Worm (Caenorhabditis elegans) whole organism, L4 larva: ENCODE data around the gene Y113G7C.1.

Experiments
- D1046.2 ChIP-seq: fragments of 200-800 bp; sonication (Bioruptor generic); IDR thresholded peaks from 2 replicates; pipeline ENCODE4 v1.3.6; 2022; ENCODE audit warnings: missing genetic modification characterization, missing compliant biosample characterization
- F44E2.7 ChIP-seq: fragments of 200-800 bp; sonication (Bioruptor generic); IDR thresholded peaks from 2 replicates; pipeline ENCODE4 v2.1.2; 2022; ENCODE audit warnings: missing genetic modification characterization, missing compliant biosample characterization
- R02D3.7 ChIP-seq: fragments of 150-350 bp; sonication (generic microtip); optimal IDR thresholded peaks from 3 replicates; lab custom pipeline; 2014; ENCODE audit warnings: missing biosample characterization, missing genetic modification characterization
- T20F7.1 ChIP-seq: fragments of 200-800 bp; sonication (Bioruptor generic); optimal IDR thresholded peaks from 2 replicates; lab custom pipeline; 2018; ENCODE audit warnings: mild to moderate bottlenecking, missing genetic modification characterization, missing compliant biosample characterization
- Y48G9A.11 ChIP-seq: fragments of 200-800 bp; sonication (Bioruptor generic); IDR thresholded peaks from 2 replicates; pipeline ENCODE4 v1.3.6; 2022; ENCODE audit warnings: missing genetic modification reagents, missing genetic modification characterization, missing compliant biosample characterization
- Y75B8A.6 ChIP-seq: fragments of 200-800 bp; sonication (Bioruptor generic); IDR thresholded peaks from 2 replicates; pipeline ENCODE4 v1.3.6; 2022; ENCODE audit warnings: missing genetic modification reagents, missing genetic modification characterization, missing compliant biosample characterization
- aha-1 ChIP-seq: fragments of 150-350 bp; peaks from one replicate; lab custom pipeline; 2014; ENCODE audit warnings: missing biosample characterization, missing genetic modification characterization
- ceh-32 ChIP-seq: sonication (generic microtip); optimal IDR thresholded peaks from 2 replicates; lab custom pipeline; 2016; ENCODE audit warnings: mild to moderate bottlenecking, missing genetic modification characterization, missing compliant biosample characterization; ENCODE audit not compliant: poor library complexity
- ctbp-1 ChIP-seq: fragments of 200-800 bp; sonication (Bioruptor generic); IDR thresholded peaks from 2 replicates; pipeline ENCODE4 v1.3.6; 2022; ENCODE audit warnings: missing genetic modification reagents, missing genetic modification characterization, missing compliant biosample characterization
- daf-8 ChIP-seq: fragments of 200-800 bp; sonication (Bioruptor generic); IDR thresholded peaks from 2 replicates; pipeline ENCODE4 v1.3.6; 2022; ENCODE audit warnings: missing genetic modification characterization, missing compliant biosample characterization
- dmd-6 ChIP-seq: fragments of 200-800 bp; sonication (Bioruptor generic); IDR thresholded peaks from 2 replicates; pipeline ENCODE4 v1.3.6; 2022; ENCODE audit warnings: missing genetic modification reagents, missing genetic modification characterization, missing compliant biosample characterization
- dmd-8 ChIP-seq: fragments of 200-800 bp; sonication (Bioruptor generic); IDR thresholded peaks from 2 replicates; pipeline ENCODE4 v1.3.6; 2022; ENCODE audit warnings: missing genetic modification characterization, missing compliant biosample characterization
- dpl-1 ChIP-seq: fragments of 150-350 bp; optimal IDR thresholded peaks from 2 replicates; lab custom pipeline; 2014; ENCODE audit warnings: missing biosample characterization, missing genetic modification reagents, missing genetic modification characterization
- fkh-10 ChIP-seq: fragments of 150-350 bp; optimal IDR thresholded peaks from 2 replicates; lab custom pipeline; 2014; ENCODE audit warnings: missing biosample characterization, missing genetic modification reagents, missing genetic modification characterization
- hif-1 ChIP-seq, 2 experiments: sonication (generic microtip); optimal IDR thresholded peaks; 2 replicates each; lab custom pipeline; 2016 to 2017; ENCODE audit warnings: missing compliant biosample characterization in 2 of 2, missing genetic modification characterization in 2 of 2, missing genetic modification reagents in 2 of 2, missing genotype in 2 of 2, mild to moderate bottlenecking in 1 of 2
- hlh-30 ChIP-seq: sonication (generic microtip); optimal IDR thresholded peaks from 2 replicates; lab custom pipeline; 2017; ENCODE audit warnings: antibody characterized with exemption, mild to moderate bottlenecking, missing genetic modification characterization, missing compliant biosample characterization; ENCODE audit not compliant: insufficient read depth
- jun-1 ChIP-seq: fragments of 150-350 bp; optimal IDR thresholded peaks from 2 replicates; lab custom pipeline; 2014; ENCODE audit warnings: missing biosample characterization, missing genetic modification reagents, missing genetic modification characterization
- lin-15B ChIP-seq: fragments of 150-350 bp; sonication (generic microtip); optimal IDR thresholded peaks from 3 replicates; lab custom pipeline; 2014; ENCODE audit warnings: missing biosample characterization, missing genetic modification characterization
- lin-38 ChIP-seq: fragments of 200-800 bp; sonication (Bioruptor generic); IDR thresholded peaks from 2 replicates; pipeline ENCODE4 v1.3.6; 2022; ENCODE audit warnings: missing genetic modification reagents, missing genetic modification characterization, missing compliant biosample characterization
- mdt-29 ChIP-seq: fragments of 200-800 bp; sonication (Bioruptor generic); IDR thresholded peaks from 2 replicates; pipeline ENCODE4 v1.3.6; 2022; ENCODE audit warnings: missing genetic modification reagents, missing genetic modification characterization, missing compliant biosample characterization
- mxl-2 ChIP-seq: fragments of 200-800 bp; sonication (Bioruptor generic); conservative IDR thresholded peaks from 2 replicates; pipeline ENCODE4 v1.3.6; 2022; ENCODE audit warnings: missing genetic modification reagents, missing genetic modification characterization, missing compliant biosample characterization
- nhr-10 ChIP-seq: fragments of 150-350 bp; optimal IDR thresholded peaks from 2 replicates; lab custom pipeline; 2014; ENCODE audit warnings: missing biosample characterization, missing genetic modification characterization
- nhr-102 ChIP-seq: sonication (generic microtip); optimal IDR thresholded peaks from 2 replicates; lab custom pipeline; 2016; ENCODE audit warnings: mild to moderate bottlenecking, missing genetic modification characterization, moderate library complexity, missing compliant biosample characterization
- nhr-237 ChIP-seq: sonication (generic microtip); optimal IDR thresholded peaks from 2 replicates; lab custom pipeline; 2017; ENCODE audit warnings: missing biosample characterization, missing genetic modification characterization
- php-3 ChIP-seq: fragments of 200-800 bp; sonication (Bioruptor generic); IDR thresholded peaks from 2 replicates; pipeline ENCODE4 v1.3.6; 2022; ENCODE audit warnings: missing genetic modification reagents, missing genetic modification characterization, missing compliant biosample characterization
- pqm-1 ChIP-seq: sonication (generic microtip); optimal IDR thresholded peaks from 2 replicates; lab custom pipeline; 2017; ENCODE audit warnings: missing biosample characterization, missing genetic modification characterization
- rbr-2 ChIP-seq: sonication (generic microtip); optimal IDR thresholded peaks from 2 replicates; lab custom pipeline; 2016; ENCODE audit warnings: missing genotype, missing genetic modification characterization, missing compliant biosample characterization
- spr-3 ChIP-seq: fragments of 200-800 bp; sonication (Bioruptor generic); optimal IDR thresholded peaks from 2 replicates; lab custom pipeline; 2018; ENCODE audit warnings: mild to moderate bottlenecking, missing genetic modification characterization, missing compliant biosample characterization
- unc-62 ChIP-seq, 3 experiments: fragments of 150-350 bp in 1 of 3; sonication (generic microtip); optimal IDR thresholded peaks in 2 of 3; peaks in 1 of 3; 1 replicate in 1 of 3; 2 replicates in 2 of 3; lab custom pipeline; 2014 to 2017; ENCODE audit warnings: missing biosample characterization in 3 of 3, missing genetic modification characterization in 3 of 3, missing genetic modification reagents in 3 of 3, missing genotype in 1 of 3
- vab-7 ChIP-seq: fragments of 200-800 bp; sonication (Bioruptor generic); IDR thresholded peaks from 2 replicates; pipeline ENCODE4 v1.3.6; 2022; ENCODE audit warnings: missing genetic modification reagents, missing genetic modification characterization, missing compliant biosample characterization

Y113G7C.1 gene

DNA sequence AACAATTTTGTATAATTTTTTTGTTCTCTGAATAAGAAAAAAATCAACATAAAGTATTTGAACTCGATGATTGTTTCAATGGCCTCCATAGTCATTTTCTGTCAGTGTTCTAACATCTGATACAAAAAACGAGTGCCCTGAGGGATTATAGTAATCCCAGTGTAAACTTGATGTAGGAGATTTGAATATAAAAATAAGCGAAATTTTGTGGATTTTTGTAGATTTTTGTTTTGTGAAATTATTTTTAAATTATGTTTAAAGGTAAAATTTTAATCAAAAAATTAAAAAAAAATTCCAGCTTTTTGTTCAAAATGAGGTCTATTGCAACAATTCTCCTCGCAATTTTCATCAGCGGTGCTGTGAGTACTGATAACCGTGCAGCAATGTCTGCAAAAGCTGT lies 7.9 kb downstream of the Y113G7C.1 start, which contains the start of gene Y38H6A.1:
Gene Y38H6A.1 (plus strand): TSS at position 301 of the 400 bp plus-strand sequence.
- no peak for TF ChIP-seq dpl-1 (GFP tag; lab: Kevin White, UChicago)
- TF ChIP-seq mdt-29 (GFP tag; lab: Robert Waterston, UW): no peak
- no peak for TF ChIP-seq mxl-2 (GFP tag; lab: Robert Waterston, UW)
- no peak for TF ChIP-seq R02D3.7 (tag; lab: Kevin White, UChicago)
- TF ChIP-seq nhr-102 (tag; lab: Kevin White, UChicago): no peak
- no peak for TF ChIP-seq lin-15B (tag; lab: Kevin White, UChicago)
- no peak for TF ChIP-seq dmd-6 (GFP tag; lab: Robert Waterston, UW)
- TF ChIP-seq pqm-1: no peak
- no peak for TF ChIP-seq rbr-2 (tag; lab: Kevin White, UChicago)
- TF ChIP-seq Y75B8A.6 (GFP tag; lab: Robert Waterston, UW): no peak
- no peak for TF ChIP-seq T20F7.1 (GFP tag; lab: Kevin White, UChicago)
- TF ChIP-seq, all 104 proteins: peak for 0

DNA sequence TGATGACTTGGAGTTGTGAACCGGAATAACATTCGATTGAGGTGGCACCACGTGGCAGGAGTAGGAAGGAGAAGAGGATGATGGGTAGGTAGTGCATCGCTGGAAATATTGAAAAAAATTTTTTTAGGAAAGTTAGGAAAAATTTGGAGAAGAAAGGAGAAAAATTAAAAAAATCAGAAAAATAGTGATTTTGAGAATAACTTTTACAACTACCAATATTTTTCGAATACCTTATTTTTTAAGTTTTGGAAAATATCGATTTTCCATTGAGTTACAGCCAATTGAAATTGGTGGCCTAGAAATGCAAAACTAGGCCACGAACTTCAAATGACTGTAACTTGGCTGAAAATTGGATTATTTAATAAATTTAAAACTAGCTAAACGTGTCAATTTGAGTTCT lies 17.7 kb downstream of the Y113G7C.1 start, which contains the start of gene Y38H6A.5:
Gene Y38H6A.5 (minus strand): TSS at position 101 of the 400 bp plus-strand sequence.
- TF ChIP-seq dmd-8: no peak
- peak in 1 of 2 experiments; percentile 65 for TF ChIP-seq unc-62 (GFP tag; optimal IDR thresholded peaks at IDR 0.05 in 1 of 2; lab: Kevin White, UChicago)
- no peak for TF ChIP-seq unc-62 (tag; optimal IDR thresholded peaks at IDR 0.05; lab: Kevin White, UChicago)
- TF ChIP-seq spr-3 (GFP tag; lab: Kevin White, UChicago): no peak
- no peak for TF ChIP-seq R02D3.7 (tag; lab: Kevin White, UChicago)
- TF ChIP-seq hlh-30 (tag; lab: Kevin White, UChicago): no peak
- no peak for TF ChIP-seq nhr-237 (tag; lab: Kevin White, UChicago)
- no peak for TF ChIP-seq nhr-10 (tag; lab: Kevin White, UChicago)

DNA sequence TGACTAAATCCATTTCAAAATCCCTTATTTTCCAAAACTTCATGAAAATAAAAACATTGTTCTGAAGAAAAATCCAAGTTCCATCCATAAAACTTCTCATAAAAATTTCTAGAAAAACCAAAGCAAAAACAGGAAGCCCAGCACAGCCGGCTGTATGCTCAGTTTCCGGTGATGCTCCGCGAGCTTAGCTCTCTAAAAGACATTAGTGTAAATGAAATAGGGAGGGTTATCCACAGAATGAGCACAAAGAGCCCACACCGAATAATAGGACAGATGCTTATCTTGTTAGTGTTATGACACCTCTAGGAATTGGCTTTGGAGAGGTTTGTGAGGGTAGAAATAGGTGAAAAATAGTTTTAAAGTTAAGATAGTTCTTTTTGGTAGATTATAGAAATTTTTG lies 20.5 kb downstream of the Y113G7C.1 start:
- TF ChIP-seq lin-38 (GFP tag; lab: Robert Waterston, UW): no peak
- TF ChIP-seq aha-1 (tag; lab: Kevin White, UChicago): peak; percentile 77
- TF ChIP-seq F44E2.7: no peak

DNA sequence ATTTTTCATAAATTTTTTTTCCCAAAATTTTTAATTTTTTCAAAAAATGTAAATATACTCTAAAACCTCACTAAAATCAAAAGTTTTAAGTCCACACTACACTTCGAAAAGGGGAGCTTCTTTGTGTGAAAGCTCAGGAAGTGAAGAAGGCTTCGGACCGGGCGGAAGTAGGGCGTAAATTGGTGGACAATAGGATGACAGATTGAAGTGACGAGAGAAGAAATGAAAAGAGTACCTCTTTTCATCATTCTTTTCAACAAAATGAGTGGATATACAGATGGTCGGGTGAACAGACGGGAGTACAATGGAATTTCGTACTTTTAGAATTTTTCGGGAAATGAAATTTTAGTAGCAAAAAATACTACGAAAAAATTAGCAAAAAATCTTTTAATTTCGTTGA lies 21.3 kb downstream of the Y113G7C.1 start:
- TF ChIP-seq fkh-10 (GFP tag; lab: Kevin White, UChicago) (peak; percentile 75), unc-62 (GFP tag; optimal IDR thresholded peaks at IDR 0.05 in 1 of 2; lab: Kevin White, UChicago) (no peak), unc-62 (tag; optimal IDR thresholded peaks at IDR 0.05; lab: Kevin White, UChicago) (no peak)

DNA sequence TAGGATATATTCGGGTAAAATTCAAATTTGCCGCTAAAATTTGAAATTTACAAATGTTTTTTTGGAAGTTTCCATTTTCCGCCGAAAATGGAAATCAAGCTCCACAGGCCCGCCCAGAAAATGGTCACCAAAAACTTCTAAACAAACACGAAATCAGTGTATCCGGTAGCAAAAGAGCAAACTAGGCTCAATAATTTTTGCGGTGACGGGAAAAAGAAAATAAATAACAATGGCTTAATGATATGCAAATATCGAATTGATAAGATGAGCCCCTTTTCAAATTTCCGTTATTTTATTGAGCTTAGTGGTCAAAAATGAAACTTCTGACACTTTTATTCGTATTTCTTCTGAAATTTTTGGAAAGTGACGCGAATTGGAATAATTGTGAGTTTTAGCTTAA lies 27.3 kb downstream of the Y113G7C.1 start, which contains the start of gene Y38H6A.3:
Gene Y38H6A.3 (plus strand): TSS at position 301 of the 400 bp plus-strand sequence.
- TF ChIP-seq jun-1 (tag; lab: Kevin White, UChicago): no peak
- TF ChIP-seq php-3 (GFP tag; lab: Robert Waterston, UW): no peak
- TF ChIP-seq hif-1 (tag; optimal IDR thresholded peaks at IDR 0.05; lab: Kevin White, UChicago): no peak
- TF ChIP-seq ctbp-1 (GFP tag; lab: Robert Waterston, UW): no peak
- TF ChIP-seq nhr-10 (tag; lab: Kevin White, UChicago): no peak
- peak; percentile 47 for TF ChIP-seq aha-1 (tag; lab: Kevin White, UChicago)

DNA sequence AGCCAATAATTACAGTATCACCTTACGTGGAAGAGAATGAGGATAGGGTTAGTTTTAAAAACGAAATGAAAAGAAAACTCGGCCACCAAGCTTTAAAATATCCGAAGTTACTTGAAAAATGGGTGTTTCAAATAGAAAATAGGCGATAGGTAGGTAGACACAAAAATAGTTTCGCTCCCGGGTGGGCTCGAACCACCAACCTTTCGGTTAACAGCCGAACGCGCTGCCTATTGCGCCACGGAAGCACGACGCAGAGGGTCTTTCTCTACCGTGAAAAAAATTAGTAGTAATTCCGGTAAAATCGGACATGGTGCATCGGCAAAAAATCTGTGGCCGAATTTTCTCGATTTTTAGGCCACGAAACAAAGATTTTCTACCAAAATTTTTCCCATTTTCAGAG lies 30.1 kb downstream of the Y113G7C.1 start:
- TF ChIP-seq D1046.2 (GFP tag; lab: Robert Waterston, UW) (0 out of 2 replicates have a peak, but pooled peaks have one; percentile 64), F44E2.7 (peak; percentile 53; the same call in 1 of the 2 replicates), ceh-32 (no peak), lin-38 (GFP tag; lab: Robert Waterston, UW) (peak; percentile 53), daf-8 (no peak), vab-7 (peak; percentile 63), Y48G9A.11 (GFP tag; lab: Robert Waterston, UW) (0 out of 2 replicates have a peak, but pooled peaks have one; percentile 25)
